Worm (Caenorhabditis elegans) whole organism, L1 larva: ENCODE data around the gene egl-38.
A peak's percentile ranks its signal among the peaks of the same experiment; 100 is the strongest.

ENCODE experiments used
- C34B4.2 ChIP-seq: sonication (generic microtip); optimal IDR thresholded peaks from 2 replicates; lab custom pipeline; 2017; ENCODE audit warnings: mild to moderate bottlenecking, missing genetic modification characterization, missing compliant biosample characterization
- alr-1 ChIP-seq: fragments of 200-800 bp; sonication (Bioruptor generic); optimal IDR thresholded peaks from 2 replicates; lab custom pipeline; 2018; ENCODE audit warnings: borderline replicate concordance, mild to moderate bottlenecking, missing genetic modification characterization, missing compliant biosample characterization
- blmp-1 ChIP-seq: fragments of 150-350 bp; optimal IDR thresholded peaks from 2 replicates; lab custom pipeline; 2014; ENCODE audit warnings: missing biosample characterization, missing genetic modification characterization
- ceh-82 ChIP-seq, 3 experiments: fragments of 150-350 bp in 1 of 3; sonication (generic microtip) in 2 of 3; optimal IDR thresholded peaks; 2 replicates each; lab custom pipeline; 2014 to 2017; ENCODE audit warnings: missing biosample characterization in 3 of 3, missing genetic modification characterization in 3 of 3
- ces-1 ChIP-seq: fragments of 150-350 bp; optimal IDR thresholded peaks from 2 replicates; lab custom pipeline; 2014; ENCODE audit warnings: missing biosample characterization, missing genetic modification reagents, missing genetic modification characterization
- egl-13 ChIP-seq: sonication (generic microtip); optimal IDR thresholded peaks from 2 replicates; lab custom pipeline; 2016; ENCODE audit warnings: missing genotype, missing genetic modification reagents, missing genetic modification characterization, missing compliant biosample characterization
- egl-27 ChIP-seq, 2 experiments: fragments of 150-350 bp in 1 of 2; sonication (generic microtip); optimal IDR thresholded peaks; 3 replicates each; lab custom pipeline; 2017 to 2018; ENCODE audit warnings: missing biosample characterization in 2 of 2, missing genetic modification characterization in 2 of 2, missing genetic modification reagents in 2 of 2
- elt-2 ChIP-seq: sonication (generic microtip); optimal IDR thresholded peaks from 2 replicates; lab custom pipeline; 2016; ENCODE audit warnings: missing genetic modification characterization, mild to moderate bottlenecking, inconsistent platforms, missing compliant biosample characterization, missing genetic modification reagents
- fkh-10 ChIP-seq: sonication (generic microtip); optimal IDR thresholded peaks from 2 replicates; lab custom pipeline; 2017; ENCODE audit warnings: missing biosample characterization, missing genetic modification reagents, missing genetic modification characterization
- grh-1 ChIP-seq: fragments of 200-800 bp; sonication (Bioruptor generic); IDR thresholded peaks from 2 replicates; pipeline ENCODE4 v1.3.6; 2022; ENCODE audit warnings: missing genetic modification reagents, missing genetic modification characterization, missing compliant biosample characterization
- isw-1 ChIP-seq: fragments of 200-800 bp; sonication (Bioruptor generic); IDR thresholded peaks from 2 replicates; pipeline ENCODE4 v1.3.6; 2022; ENCODE audit warnings: missing genetic modification characterization, missing compliant biosample characterization
- jun-1 ChIP-seq: fragments of 150-350 bp; optimal IDR thresholded peaks from 2 replicates; lab custom pipeline; 2014; ENCODE audit warnings: missing biosample characterization, missing genetic modification reagents, missing genetic modification characterization
- lin-13 ChIP-seq: fragments of 150-350 bp; optimal IDR thresholded peaks from 2 replicates; lab custom pipeline; 2014; ENCODE audit warnings: missing biosample characterization, missing genetic modification reagents, missing genetic modification characterization
- lin-14 ChIP-seq: fragments of 200-800 bp; sonication (Bioruptor generic); optimal IDR thresholded peaks from 2 replicates; lab custom pipeline; 2018; ENCODE audit warnings: mild to moderate bottlenecking, missing genetic modification characterization, moderate library complexity, missing compliant biosample characterization
- lin-35 ChIP-seq, 2 experiments: fragments of 150-350 bp; optimal IDR thresholded peaks; 2 replicates each; lab custom pipeline; 2014; ENCODE audit warnings: missing biosample characterization in 2 of 2, missing genetic modification characterization in 2 of 2, missing genetic modification reagents in 2 of 2
- lir-3 ChIP-seq: sonication (generic microtip); optimal IDR thresholded peaks from 2 replicates; lab custom pipeline; 2016; ENCODE audit warnings: mild to moderate bottlenecking, missing genetic modification characterization, moderate library complexity, missing compliant biosample characterization; ENCODE audit not compliant: poor library complexity
- lsy-2 ChIP-seq, 2 experiments: fragments of 150-350 bp; optimal IDR thresholded peaks; 2 replicates each; lab custom pipeline; 2014; ENCODE audit warnings: missing biosample characterization in 2 of 2, missing genetic modification characterization in 2 of 2
- nhr-12 ChIP-seq: sonication (generic microtip); optimal IDR thresholded peaks from 2 replicates; lab custom pipeline; 2017; ENCODE audit warnings: missing biosample characterization, missing genetic modification characterization
- nhr-19 ChIP-seq: fragments of 200-800 bp; sonication (Bioruptor generic); conservative IDR thresholded peaks from 2 replicates; pipeline ENCODE4 v1.3.6; 2022; ENCODE audit warnings: missing genetic modification characterization, missing compliant biosample characterization
- nhr-76 ChIP-seq: sonication (generic microtip); optimal IDR thresholded peaks from 2 replicates; lab custom pipeline; 2017; ENCODE audit warnings: missing biosample characterization, missing genetic modification characterization
- nhr-77 ChIP-seq: fragments of 150-350 bp; optimal IDR thresholded peaks from 2 replicates; lab custom pipeline; 2014; ENCODE audit warnings: missing biosample characterization, missing genetic modification characterization
- pag-3 ChIP-seq: sonication (generic microtip); optimal IDR thresholded peaks from 2 replicates; lab custom pipeline; 2017; ENCODE audit warnings: missing genetic modification characterization, mild to moderate bottlenecking, missing compliant biosample characterization, antibody characterized with exemption, borderline replicate concordance; ENCODE audit not compliant: insufficient read depth
- pqm-1 ChIP-seq: sonication (generic microtip); optimal IDR thresholded peaks from 3 replicates; lab custom pipeline; 2017; ENCODE audit warnings: missing biosample characterization, missing genetic modification characterization
- skn-1 ChIP-seq: fragments of 150-350 bp; optimal IDR thresholded peaks from 2 replicates; lab custom pipeline; 2014; ENCODE audit warnings: missing biosample characterization, missing genetic modification characterization
- snu-23 ChIP-seq: sonication (generic microtip); optimal IDR thresholded peaks from 2 replicates; lab custom pipeline; 2016; ENCODE audit warnings: missing genetic modification characterization, missing compliant biosample characterization
- sox-4 ChIP-seq: sonication (generic microtip); optimal IDR thresholded peaks from 2 replicates; lab custom pipeline; 2016; ENCODE audit warnings: missing genetic modification characterization, missing compliant biosample characterization
- sptf-1 ChIP-seq: fragments of 150-350 bp; optimal IDR thresholded peaks from 2 replicates; lab custom pipeline; 2014; ENCODE audit warnings: missing biosample characterization, missing genetic modification characterization
- sup-37 ChIP-seq: fragments of 200-800 bp; sonication (Bioruptor generic); optimal IDR thresholded peaks from 2 replicates; lab custom pipeline; 2018; ENCODE audit warnings: mild to moderate bottlenecking, missing genetic modification characterization, missing compliant biosample characterization
- swsn-7 ChIP-seq: sonication (generic microtip); optimal IDR thresholded peaks from 2 replicates; lab custom pipeline; 2016; ENCODE audit warnings: missing genetic modification characterization, missing compliant biosample characterization
- tbx-2 ChIP-seq: sonication (generic microtip); optimal IDR thresholded peaks from 2 replicates; lab custom pipeline; 2016; ENCODE audit warnings: missing genetic modification characterization, missing compliant biosample characterization
- unc-130 ChIP-seq: fragments of 150-350 bp; optimal IDR thresholded peaks from 2 replicates; lab custom pipeline; 2017; ENCODE audit warnings: missing biosample characterization, missing genetic modification characterization, inconsistent platforms
- unc-30 ChIP-seq: sonication (generic microtip); optimal IDR thresholded peaks from 2 replicates; lab custom pipeline; 2017; ENCODE audit warnings: missing biosample characterization, missing genetic modification characterization
- unc-62 ChIP-seq: fragments of 150-350 bp; optimal IDR thresholded peaks from 2 replicates; lab custom pipeline; 2014; ENCODE audit warnings: missing biosample characterization, missing genetic modification reagents, missing genetic modification characterization
- zag-1 ChIP-seq: fragments of 150-350 bp; optimal IDR thresholded peaks from 2 replicates; lab custom pipeline; 2014; ENCODE audit warnings: missing biosample characterization, missing genetic modification characterization
- zip-4 ChIP-seq: fragments of 200-800 bp; sonication (Bioruptor generic); optimal IDR thresholded peaks from 2 replicates; lab custom pipeline; 2018; ENCODE audit warnings: mild to moderate bottlenecking, missing genetic modification characterization, moderate library complexity, missing compliant biosample characterization
- ztf-11 ChIP-seq, 2 experiments: sonication (generic microtip); optimal IDR thresholded peaks; 2 replicates each; lab custom pipeline; 2016 to 2017; ENCODE audit warnings: missing genetic modification characterization in 2 of 2, missing biosample characterization in 1 of 2, missing compliant biosample characterization in 1 of 2

The egl-38 gene

ce11 chrIV:10146885-10147284, 36.6 kb upstream of the egl-38 start, which contains the start of gene T14G10.8:
T14G10.8 (minus strand) TSS chrIV:10146985.
- TF ChIP-seq nhr-77 (no peak), grh-1 (GFP tag; lab: Robert Waterston, UW) (no peak), C34B4.2 (no peak), jun-1 (tag; lab: Kevin White, UChicago) (no peak), tbx-2 (no peak), snu-23 (no peak), sup-37 (GFP tag; lab: Kevin White, UChicago) (no peak), sox-4 (tag; lab: Kevin White, UChicago) (no peak), blmp-1 (no peak), pqm-1 (no peak), skn-1 (tag; lab: Kevin White, UChicago) (no peak), ces-1 (no peak), lsy-2 (tag; optimal IDR thresholded peaks at IDR 0.05; lab: Kevin White, UChicago) (no peak), pag-3 (no peak), ceh-82 (tag; optimal IDR thresholded peaks at IDR 0.05; lab: Kevin White, UChicago) (no peak)

ce11 chrIV:10144909-10145308, 34.6 kb upstream of the egl-38 start:
- no peak for TF ChIP-seq snu-23
- TF ChIP-seq lin-14 (GFP tag; lab: Kevin White, UChicago), result no peak

DNA sequence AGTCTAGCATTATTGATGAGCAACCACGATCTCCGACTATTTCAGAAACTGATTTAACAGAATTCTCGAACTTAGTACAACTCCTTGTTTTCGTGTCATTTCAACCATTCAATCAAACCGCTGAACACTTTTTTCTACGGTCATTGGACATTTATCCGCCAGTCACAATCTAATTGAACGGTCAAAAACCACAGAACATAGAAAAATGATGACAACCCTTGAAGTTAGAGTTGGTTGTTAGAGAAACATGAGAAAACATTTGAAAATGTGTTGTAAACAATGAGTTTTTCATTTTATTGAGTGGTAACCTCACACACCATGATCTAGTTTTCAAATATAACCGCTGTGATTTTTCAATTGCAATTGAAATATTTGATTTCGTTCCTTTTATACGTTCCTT, 34.2 kb upstream of the egl-38 start:
- TF ChIP-seq skn-1 (tag; lab: Kevin White, UChicago), result peak; percentile 55
- TF ChIP-seq C34B4.2, result no peak

ce11 chrIV:10143640-10144039, 33.3 kb upstream of the egl-38 start, which contains the start of gene msp-38:
msp-38 (minus strand) TSS chrIV:10143740.
- TF ChIP-seq sptf-1 (no peak), lin-13 (no peak), nhr-12 (tag; lab: Kevin White, UChicago) (no peak), alr-1 (tag; lab: Kevin White, UChicago) (no peak), C34B4.2 (no peak), ztf-11 (tag; optimal IDR thresholded peaks at IDR 0.05; lab: Kevin White, UChicago) (no peak), nhr-76 (tag; lab: Kevin White, UChicago) (no peak), isw-1 (GFP tag; lab: Robert Waterston, UW) (no peak), lir-3 (tag; lab: Kevin White, UChicago) (no peak), fkh-10 (no peak), pag-3 (no peak), unc-130 (tag; lab: Kevin White, UChicago) (no peak), snu-23 (no peak), nhr-77 (no peak), unc-30 (tag; lab: Kevin White, UChicago) (no peak), tbx-2 (no peak)

ce11 chrIV:10141930-10142505, 31.7 kb upstream of the egl-38 start, which contains the start of the genes gst-2, gst-4 and dhs-12:
gst-2 (minus strand) TSS chrIV:10142061.
gst-4 (plus strand) TSS chrIV:10142225.
dhs-12 (plus strand) TSS chrIV:10142455.
- TF ChIP-seq skn-1 (tag; lab: Kevin White, UChicago) (peak; percentile 83), nhr-19 (0 out of 2 replicates have a peak, but pooled peaks have one; percentile 15), egl-27 (tag; optimal IDR thresholded peaks at IDR 0.05; lab: Kevin White, UChicago) (no peak), swsn-7 (tag; lab: Kevin White, UChicago) (no peak), zip-4 (GFP tag; lab: Kevin White, UChicago) (no peak), elt-2 (tag; lab: Kevin White, UChicago) (peak; percentile 8), egl-13 (tag; lab: Kevin White, UChicago) (no peak), lin-35 (GFP tag; optimal IDR thresholded peaks at IDR 0.05; lab: Kevin White, UChicago) (no peak), unc-62 (GFP tag; lab: Kevin White, UChicago) (no peak), zag-1 (no peak), pqm-1 (no peak), sptf-1 (no peak)
